Worm (Caenorhabditis elegans): Measurements from ENCODE around the gene pals-39.

Gene pals-39

ce11 chrV:12408996-12409395 lies 34.7 kb downstream of the pals-39 start:
- TF ChIP-seq sup-37 (GFP tag; optimal IDR thresholded peaks at IDR 0.05) (no peak), elt-3 (tag; optimal IDR thresholded peaks at IDR 0.05) (peak in 1 of 6 experiments; percentile 0), lin-13 (GFP tag; optimal IDR thresholded peaks at IDR 0.05) (no peak), unc-98 (GFP tag; IDR thresholded peaks at IDR 0.05) (no peak), mdl-1 (tag; optimal IDR thresholded peaks at IDR 0.05) (no peak), unc-130 (tag; optimal IDR thresholded peaks at IDR 0.05) (no peak), aha-1 (tag; optimal IDR thresholded peaks at IDR 0.05) (no peak), ces-1 (GFP tag; optimal IDR thresholded peaks at IDR 0.05) (no peak), pqm-1 (tag; optimal IDR thresholded peaks at IDR 0.05) (no peak), C04F5.9 (tag; optimal IDR thresholded peaks at IDR 0.05) (no peak), lin-39 (tag; optimal IDR thresholded peaks at IDR 0.05) (no peak), nhr-20 (tag; optimal IDR thresholded peaks at IDR 0.05) (peak; percentile 45), zag-1 (tag; optimal IDR thresholded peaks at IDR 0.05) (no peak), aly-2 (tag; optimal IDR thresholded peaks at IDR 0.05) (no peak), efl-1 (optimal IDR thresholded peaks at IDR 0.05) (peak in 1 of 2 experiments; percentile 34), efl-1 (GFP tag; optimal IDR thresholded peaks at IDR 0.05 in 1 of 2) (no peak), ztf-11 (tag; optimal IDR thresholded peaks at IDR 0.05) (no peak), rnt-1 (tag; optimal IDR thresholded peaks at IDR 0.05) (no peak), mef-2 (tag; optimal IDR thresholded peaks at IDR 0.05) (no peak), tlp-1 (tag; optimal IDR thresholded peaks at IDR 0.05) (no peak), vab-15 (tag; optimal IDR thresholded peaks at IDR 0.05) (no peak), mep-1 (tag; optimal IDR thresholded peaks at IDR 0.05) (no peak), egl-13 (tag; optimal IDR thresholded peaks at IDR 0.05) (no peak), lir-3 (tag; optimal IDR thresholded peaks at IDR 0.05; ENCODE audit: poor library complexity) (no peak), unc-86 (tag; optimal IDR thresholded peaks at IDR 0.05) (no peak), F16B12.6 (tag; optimal IDR thresholded peaks at IDR 0.05) (no peak), sptf-1 (tag; optimal IDR thresholded peaks at IDR 0.05) (no peak), grh-1 (GFP tag; IDR thresholded peaks at IDR 0.05) (no peak), blmp-1 (tag; optimal IDR thresholded peaks at IDR 0.05) (peak; percentile 48), ceh-88 (GFP tag; IDR thresholded peaks at IDR 0.05) (no peak), jun-1 (tag; optimal IDR thresholded peaks at IDR 0.05) (no peak), sox-4 (tag; optimal IDR thresholded peaks at IDR 0.05) (no peak), C34B4.2 (tag; optimal IDR thresholded peaks at IDR 0.05) (no peak), nhr-71 (tag; optimal IDR thresholded peaks at IDR 0.05) (peak; percentile 17), ceh-63 (GFP tag; optimal IDR thresholded peaks at IDR 0.05) (no peak), snu-23 (GFP tag; optimal IDR thresholded peaks at IDR 0.05) (peak; percentile 37), lin-14 (GFP tag; optimal IDR thresholded peaks at IDR 0.05) (peak; percentile 72), ceh-8 (GFP tag; optimal IDR thresholded peaks at IDR 0.05) (no peak), xbp-1 (tag; optimal IDR thresholded peaks at IDR 0.05) (peak; percentile 62), lin-15B (tag; optimal IDR thresholded peaks at IDR 0.05) (no peak), lsy-2 (tag; optimal IDR thresholded peaks at IDR 0.05) (no peak), elt-2 (tag; optimal IDR thresholded peaks at IDR 0.05) (no peak), lin-35 (GFP tag; optimal IDR thresholded peaks at IDR 0.05) (peak in 1 of 2 experiments; percentile 3), irx-1 (tag; optimal IDR thresholded peaks at IDR 0.05) (no peak), fkh-4 (tag; optimal IDR thresholded peaks at IDR 0.05; ENCODE audit: borderline replicate concordance) (no peak), skn-1 (tag; optimal IDR thresholded peaks at IDR 0.05) (peak; percentile 85), pax-3 (tag; optimal IDR thresholded peaks at IDR 0.05) (no peak), C16A3.4 (tag; optimal IDR thresholded peaks at IDR 0.05) (no peak), nhr-28 (tag; optimal IDR thresholded peaks at IDR 0.05) (peak; percentile 17), ceh-90 (tag; optimal IDR thresholded peaks at IDR 0.05) (no peak), dpl-1 (GFP tag; optimal IDR thresholded peaks at IDR 0.05) (no peak), ceh-82 (tag; optimal IDR thresholded peaks at IDR 0.05) (peak in 1 of 3 experiments; percentile 12), nhr-237 (tag; optimal IDR thresholded peaks at IDR 0.05) (no peak), nhr-19 (GFP tag; conservative IDR thresholded peaks at IDR 0.05) (no peak), fos-1 (tag; optimal IDR thresholded peaks at IDR 0.05) (no peak)
